Worm (Caenorhabditis elegans) whole organism, L4/young adult: ENCODE measurements around the gene T23E7.2.

Experiments used
- W03F9.2 ChIP-seq: fragments of 150-350 bp; optimal IDR thresholded peaks from 2 replicates; lab custom pipeline; 2014; ENCODE audit warnings: missing biosample characterization, missing genetic modification characterization
- dao-5 ChIP-seq: sonication (generic microtip); optimal IDR thresholded peaks from 2 replicates; lab custom pipeline; 2016; ENCODE audit warnings: missing genotype, missing genetic modification characterization, moderate library complexity, missing compliant biosample characterization

DNA sequence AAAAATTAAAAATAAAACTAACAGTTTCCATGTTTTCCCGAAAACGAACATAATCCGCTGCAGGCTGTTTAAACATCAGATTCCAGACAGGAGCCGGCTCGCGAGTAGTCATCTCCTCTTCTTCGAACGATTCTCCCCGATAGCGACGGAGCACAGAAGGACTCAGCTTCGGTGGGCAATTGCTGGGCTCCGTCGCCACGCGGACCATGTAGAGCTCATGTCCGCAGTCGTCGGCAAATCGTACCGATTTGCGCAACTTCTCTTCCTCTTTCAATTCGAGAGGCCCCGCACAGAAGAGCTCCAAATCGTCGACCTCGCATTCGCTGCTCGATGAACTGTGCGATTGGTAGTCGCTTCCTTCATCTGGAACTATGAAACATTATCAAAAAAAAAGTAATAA, 45.6 kb upstream of the T23E7.2 start:
- TF ChIP-seq W03F9.2, result no peak
- TF ChIP-seq dao-5, result no peak
